Worm (Caenorhabditis elegans): Measurements from ENCODE around the gene clip-1.

The clip-1 gene

ce11 chrIII:9236228-9236627, 32.6 kb downstream of the clip-1 start, which contains the start of gene T23G5.2:
Gene T23G5.2, minus strand, starts transcription at chrIII:9236328.
- TF ChIP-seq tbx-8 (GFP tag; optimal IDR thresholded peaks at IDR 0.05) (no peak), sem-2 (GFP tag; optimal IDR thresholded peaks at IDR 0.05) (no peak), nhr-237 (tag; optimal IDR thresholded peaks at IDR 0.05) (no peak), nhr-76 (tag; optimal IDR thresholded peaks at IDR 0.05) (no peak), nhr-2 (tag; optimal IDR thresholded peaks at IDR 0.05) (no peak), nhr-12 (tag; optimal IDR thresholded peaks at IDR 0.05) (no peak), bed-3 (GFP tag; optimal IDR thresholded peaks at IDR 0.05) (no peak)

ce11 chrIII:9231173-9231572, 37.7 kb downstream of the clip-1 start, which contains the start of gene T23G5.3:
Gene T23G5.3, minus strand, starts transcription at chrIII:9231273.
- TF ChIP-seq tbx-8 (GFP tag; optimal IDR thresholded peaks at IDR 0.05) = no peak
- TF ChIP-seq elt-1 (tag; optimal IDR thresholded peaks at IDR 0.05; ENCODE audit: borderline replicate concordance, insufficient read depth) = no peak
- TF ChIP-seq ces-1 (GFP tag; optimal IDR thresholded peaks at IDR 0.05) = no peak
- no peak for TF ChIP-seq blmp-1 (tag; optimal IDR thresholded peaks at IDR 0.05)
- TF ChIP-seq ceh-39 (tag; optimal IDR thresholded peaks at IDR 0.05) = no peak
- TF ChIP-seq lin-32 (GFP tag; optimal IDR thresholded peaks at IDR 0.05) = no peak
- TF ChIP-seq elt-3 (tag; optimal IDR thresholded peaks at IDR 0.05) = no peak
- no peak for TF ChIP-seq ham-2 (GFP tag; optimal IDR thresholded peaks at IDR 0.05)

ce11 chrIII:9228722-9229121, 40.1 kb downstream of the clip-1 start, which contains the start of gene rnr-1:
Gene rnr-1, minus strand, starts transcription at chrIII:9228798.
- TF ChIP-seq lin-32 (GFP tag; optimal IDR thresholded peaks at IDR 0.05) (no peak), sem-2 (GFP tag; optimal IDR thresholded peaks at IDR 0.05) (no peak), nhr-237 (tag; optimal IDR thresholded peaks at IDR 0.05) (no peak), ces-1 (GFP tag; optimal IDR thresholded peaks at IDR 0.05) (no peak), unc-62 (GFP tag; optimal IDR thresholded peaks at IDR 0.05) (no peak), cnd-1 (tag; optimal IDR thresholded peaks at IDR 0.05) (no peak), nhr-12 (tag; optimal IDR thresholded peaks at IDR 0.05) (no peak), ceh-83 (GFP tag; optimal IDR thresholded peaks at IDR 0.05) (no peak), mab-5 (tag; optimal IDR thresholded peaks at IDR 0.05) (no peak), snpc-4 (tag; optimal IDR thresholded peaks at IDR 0.05) (no peak), drap-1 (GFP tag; optimal IDR thresholded peaks at IDR 0.05) (no peak), mls-2 (tag; optimal IDR thresholded peaks at IDR 0.05) (no peak), flh-1 (GFP tag; optimal IDR thresholded peaks at IDR 0.05) (no peak), nhr-28 (tag; optimal IDR thresholded peaks at IDR 0.05) (no peak), pha-4 (tag; optimal IDR thresholded peaks at IDR 0.05) (no peak), ztf-11 (tag; optimal IDR thresholded peaks at IDR 0.05) (no peak), lin-13 (tag; optimal IDR thresholded peaks at IDR 0.05) (no peak), unc-120 (tag; optimal IDR thresholded peaks at IDR 0.05; ENCODE audit: poor library complexity, severe bottlenecking) (no peak), hlh-1 (tag; optimal IDR thresholded peaks at IDR 0.05) (no peak)

ce11 chrIII:9228190-9228589, 40.7 kb downstream of the clip-1 start:
- TF ChIP-seq pha-4 (tag; optimal IDR thresholded peaks at IDR 0.05) (no peak), lsy-2 (tag; optimal IDR thresholded peaks at IDR 0.05) (no peak), ztf-11 (tag; optimal IDR thresholded peaks at IDR 0.05) (no peak), blmp-1 (tag; optimal IDR thresholded peaks at IDR 0.05) (no peak), ceh-39 (tag; optimal IDR thresholded peaks at IDR 0.05) (no peak), nhr-12 (tag; optimal IDR thresholded peaks at IDR 0.05) (no peak), zip-8 (tag; optimal IDR thresholded peaks at IDR 0.05) (no peak), snpc-4 (tag; optimal IDR thresholded peaks at IDR 0.05) (no peak), mls-2 (tag; optimal IDR thresholded peaks at IDR 0.05) (no peak), lin-13 (tag; optimal IDR thresholded peaks at IDR 0.05) (peak; percentile 10), M03D4.4 (tag; optimal IDR thresholded peaks at IDR 0.05) (no peak), mep-1 (tag; optimal IDR thresholded peaks at IDR 0.05) (peak; percentile 24)

ce11 chrIII:9224986-9225385, 43.9 kb downstream of the clip-1 start:
- TF ChIP-seq ztf-11 (tag; optimal IDR thresholded peaks at IDR 0.05) = no peak
- peak; percentile 68 for TF ChIP-seq ceh-83 (GFP tag; optimal IDR thresholded peaks at IDR 0.05)
